Fruit fly (Drosophila melanogaster): ENCODE data around the gene Svip.

Gene Svip

dm6 chr3L:9360217-9360692, 1.5 kb downstream of the Svip start, which contains the start of gene Pdxk (continued):
- TF ChIP-seq vvl (GFP tag; IDR thresholded peaks at IDR 0.05) (peak; percentile 46), CG31224 (GFP tag; IDR thresholded peaks at IDR 0.05) (no peak), CG31365 (tag; optimal IDR thresholded peaks at IDR 0.05) (no peak), GATAe (GFP tag; conservative IDR thresholded peaks at IDR 0.05) (peak; percentile 89), z (GFP tag; IDR thresholded peaks at IDR 0.05) (peak; percentile 94), Myb (GFP tag; optimal IDR thresholded peaks at IDR 0.05) (peak; percentile 15), CG12744 (GFP tag; optimal IDR thresholded peaks at IDR 0.05) (no peak), E2f2 (GFP tag; IDR thresholded peaks at IDR 0.05) (peak; percentile 37; the same call in 1 of the 2 replicates), CG8944 (GFP tag; optimal IDR thresholded peaks at IDR 0.05) (no peak), Dref (GFP tag; IDR thresholded peaks at IDR 0.05) (peak; percentile 67), nerfin-1 (tag; optimal IDR thresholded peaks at IDR 0.05) (peak; percentile 26), org-1 (GFP tag; optimal IDR thresholded peaks at IDR 0.05) (no peak), CG12299 (tag; optimal IDR thresholded peaks at IDR 0.05) (peak; percentile 28), CG7556 (GFP tag; optimal IDR thresholded peaks at IDR 0.05) (no peak), Nf-YB (GFP tag; optimal IDR thresholded peaks at IDR 0.05) (peak; percentile 47), CG2120 (GFP tag; optimal IDR thresholded peaks at IDR 0.05) (peak; percentile 30), CG2678 (tag; optimal IDR thresholded peaks at IDR 0.05) (peak; percentile 18), Hmr (GFP tag; optimal IDR thresholded peaks at IDR 0.05) (peak; percentile 43), CG18599 (GFP tag; optimal IDR thresholded peaks at IDR 0.05) (no peak), CTCF (GFP tag; optimal IDR thresholded peaks at IDR 0.05) (no peak), Ssrp (tag; optimal IDR thresholded peaks at IDR 0.05) (no peak), lbe (GFP tag; optimal IDR thresholded peaks at IDR 0.05) (peak; percentile 5), Xrp1 (GFP tag; IDR thresholded peaks at IDR 0.05) (0 out of 2 replicates have a peak, but pooled peaks have one; percentile 26), yki (optimal IDR thresholded peaks at IDR 0.05) (no peak), caup (GFP tag; optimal IDR thresholded peaks at IDR 0.05; ENCODE audit: severe bottlenecking) (peak; percentile 45), lab (GFP tag; optimal IDR thresholded peaks at IDR 0.05) (peak; percentile 49), klu (GFP tag; IDR thresholded peaks at IDR 0.05) (no peak), tup (GFP tag; optimal IDR thresholded peaks at IDR 0.05) (no peak), CG17186 (GFP tag; optimal IDR thresholded peaks at IDR 0.05) (peak; percentile 68), crp (GFP tag; optimal IDR thresholded peaks at IDR 0.05) (peak in 1 of 2 experiments; percentile 80), BtbVII (GFP tag; optimal IDR thresholded peaks at IDR 0.05) (peak; percentile 24), CG11504 (tag; optimal IDR thresholded peaks at IDR 0.05) (no peak), pzg (GFP tag; optimal IDR thresholded peaks at IDR 0.05) (peak; percentile 62), dmrt11E (tag; optimal IDR thresholded peaks at IDR 0.05) (no peak), CG34376 (GFP tag; optimal IDR thresholded peaks at IDR 0.05) (peak; percentile 93), chinmo (GFP tag; IDR thresholded peaks at IDR 0.05; ENCODE audit: partially characterized antibody) (peak; percentile 77; the same call in 3 of the 4 replicates), CG4730 (GFP tag; IDR thresholded peaks at IDR 0.05) (no peak), hkb (optimal IDR thresholded peaks at IDR 0.05) (no peak), hkb (GFP tag; IDR thresholded peaks at IDR 0.05) (peak; percentile 37), ftz-f1 (GFP tag; optimal IDR thresholded peaks at IDR 0.05) (peak; percentile 97), CG2116 (GFP tag; optimal IDR thresholded peaks at IDR 0.05) (peak; percentile 35), CoRest (tag; optimal IDR thresholded peaks at IDR 0.05) (peak; percentile 12), CG12769 (tag; optimal IDR thresholded peaks at IDR 0.05) (peak; percentile 10), twi (tag; optimal IDR thresholded peaks at IDR 0.05) (peak; percentile 40)
